Fruit fly (Drosophila melanogaster): ENCODE measurements around the gene Sec61gamma.

DNA sequence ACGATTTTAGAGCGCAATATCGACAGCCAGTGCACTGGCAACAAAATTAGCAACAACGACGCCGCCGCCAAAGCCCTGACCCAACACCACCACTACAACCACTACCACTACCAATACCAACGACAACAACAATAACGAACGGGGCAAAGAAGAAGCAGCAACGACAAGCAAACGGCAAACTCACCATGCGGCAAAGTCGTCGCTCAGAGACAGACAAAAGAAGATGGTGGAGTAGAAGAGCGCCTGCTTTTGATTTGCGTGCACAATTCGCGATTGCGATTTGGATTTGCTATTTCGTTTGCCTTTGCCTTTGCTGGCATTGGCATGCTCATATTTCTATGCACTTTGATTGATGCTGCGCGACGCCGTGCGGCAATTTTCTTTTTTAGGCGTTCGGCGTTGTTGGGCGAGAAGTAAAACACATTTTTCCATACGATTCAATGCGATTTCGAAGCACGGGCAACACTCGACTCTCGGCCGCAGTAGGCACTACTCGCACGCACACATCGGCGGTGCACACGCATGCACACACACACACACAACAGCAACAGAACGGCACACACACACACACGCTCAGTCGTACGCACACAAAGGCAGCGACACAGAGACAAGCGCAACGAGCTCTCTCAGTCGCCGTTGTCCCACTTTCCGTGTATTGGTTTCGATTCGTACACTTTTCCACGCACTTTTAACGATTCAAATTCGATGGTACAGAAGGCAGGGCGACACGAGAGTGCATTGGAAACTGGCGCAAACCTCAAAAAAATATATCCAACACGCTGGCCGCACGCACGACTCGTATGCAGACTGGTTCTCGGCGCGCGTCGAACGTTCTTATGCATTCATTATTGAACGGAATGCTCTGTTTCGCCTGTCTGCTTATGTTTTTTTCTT, 5.4 kb upstream of the Sec61gamma start:
- no peak for TF ChIP-seq CG6854 (GFP tag; optimal IDR thresholded peaks at IDR 0.05)
- TF ChIP-seq Sox102F (GFP tag; optimal IDR thresholded peaks at IDR 0.05): no peak
- no peak for TF ChIP-seq CG8632 (GFP tag; optimal IDR thresholded peaks at IDR 0.05)
- no peak for TF ChIP-seq Hr38 (GFP tag; optimal IDR thresholded peaks at IDR 0.05)
- no peak for TF ChIP-seq Eip93F (GFP tag; optimal IDR thresholded peaks at IDR 0.05)
- no peak for TF ChIP-seq topi (GFP tag; optimal IDR thresholded peaks at IDR 0.05)
